Worm (Caenorhabditis elegans) whole organism, late embryonic: ENCODE results near the gene Y60A3A.23.

Experiments used
- F13H6.1 ChIP-seq: sonication (generic microtip); optimal IDR thresholded peaks from 2 replicates; lab custom pipeline; 2016; ENCODE audit warnings: missing genetic modification characterization, missing compliant biosample characterization
- ama-1 ChIP-seq: fragments of 150-350 bp; optimal IDR thresholded peaks from 2 replicates; lab custom pipeline; 2014
- ets-4 ChIP-seq: sonication (generic microtip); optimal IDR thresholded peaks from 2 replicates; lab custom pipeline; 2016; ENCODE audit warnings: missing genetic modification characterization, missing compliant biosample characterization
- fkh-10 ChIP-seq: fragments of 150-350 bp; optimal IDR thresholded peaks from 2 replicates; lab custom pipeline; 2014; ENCODE audit warnings: missing biosample characterization, missing genetic modification reagents, missing genetic modification characterization
- hlh-13 ChIP-seq: fragments of 200-800 bp; sonication (Bioruptor generic); optimal IDR thresholded peaks from 2 replicates; lab custom pipeline; 2018; ENCODE audit warnings: mild to moderate bottlenecking, missing genetic modification characterization, missing compliant biosample characterization
- pha-2 ChIP-seq: sonication (generic microtip); optimal IDR thresholded peaks from 2 replicates; lab custom pipeline; 2017; ENCODE audit warnings: mild to moderate bottlenecking, missing genetic modification characterization, missing compliant biosample characterization
- pha-4 ChIP-seq: fragments of 150-350 bp; optimal IDR thresholded peaks from 2 replicates; lab custom pipeline; 2018; ENCODE audit warnings: missing biosample characterization, missing genetic modification reagents, missing genetic modification characterization
- pqm-1 ChIP-seq: sonication (generic microtip); optimal IDR thresholded peaks from 2 replicates; lab custom pipeline; 2016; ENCODE audit warnings: missing genetic modification characterization, missing compliant biosample characterization
- rnt-1 ChIP-seq: sonication (generic microtip); optimal IDR thresholded peaks from 2 replicates; lab custom pipeline; 2016; ENCODE audit warnings: missing genetic modification characterization, missing compliant biosample characterization
- sdc-2 ChIP-seq: sonication (generic microtip); optimal IDR thresholded peaks from 2 replicates; lab custom pipeline; 2016; ENCODE audit warnings: missing genotype, missing genetic modification characterization, missing compliant biosample characterization
- ttx-3 ChIP-seq: sonication (generic microtip); optimal IDR thresholded peaks from 2 replicates; lab custom pipeline; 2016; ENCODE audit warnings: missing genetic modification reagents, missing genetic modification characterization, missing compliant biosample characterization

ce11 chrV:19961971-19962370, 45.6 kb upstream of the Y60A3A.23 start:
- TF ChIP-seq pha-4 (no peak), ama-1 (lab: Kevin White, UChicago) (no peak), F13H6.1 (tag; lab: Kevin White, UChicago) (no peak), hlh-13 (GFP tag; lab: Kevin White, UChicago) (no peak), rnt-1 (tag; lab: Kevin White, UChicago) (no peak), ttx-3 (tag; lab: Kevin White, UChicago) (no peak), pha-2 (tag; lab: Kevin White, UChicago) (peak; percentile 62), fkh-10 (GFP tag; lab: Kevin White, UChicago) (no peak), pqm-1 (no peak), sdc-2 (tag; lab: Kevin White, UChicago) (no peak), ets-4 (tag; lab: Kevin White, UChicago) (no peak)
